Worm (Caenorhabditis elegans) whole organism, L3 larva: ENCODE results near the gene acs-21.

ENCODE experiments used
- R02D3.7 ChIP-seq: fragments of 150-350 bp; optimal IDR thresholded peaks from 2 replicates; lab custom pipeline; 2014; ENCODE audit warnings: missing biosample characterization, missing genetic modification characterization
- ZK546.5 ChIP-seq: sonication (generic microtip); optimal IDR thresholded peaks from 2 replicates; lab custom pipeline; 2017; ENCODE audit warnings: missing biosample characterization, missing genetic modification characterization
- aly-2 ChIP-seq: fragments of 150-350 bp; optimal IDR thresholded peaks from 2 replicates; lab custom pipeline; 2014; ENCODE audit warnings: missing biosample characterization, missing genetic modification characterization
- ceh-28 ChIP-seq: fragments of 150-350 bp; optimal IDR thresholded peaks from 2 replicates; lab custom pipeline; 2014; ENCODE audit warnings: missing biosample characterization, missing genetic modification reagents, missing genetic modification characterization
- ceh-82 ChIP-seq: fragments of 150-350 bp; optimal IDR thresholded peaks from 2 replicates; lab custom pipeline; 2014; ENCODE audit warnings: missing biosample characterization, missing genetic modification characterization
- ceh-9 ChIP-seq: sonication (generic microtip); optimal IDR thresholded peaks from 2 replicates; lab custom pipeline; 2018; ENCODE audit warnings: missing biosample characterization, missing genetic modification characterization
- daf-12 ChIP-seq: fragments of 150-350 bp; optimal IDR thresholded peaks from 2 replicates; lab custom pipeline; 2014; ENCODE audit warnings: missing biosample characterization, missing genetic modification reagents, missing genetic modification characterization
- egl-5 ChIP-seq: fragments of 150-350 bp; optimal IDR thresholded peaks from 2 replicates; lab custom pipeline; 2017; ENCODE audit warnings: missing biosample characterization, missing genetic modification reagents, missing genetic modification characterization, inconsistent platforms
- elt-1 ChIP-seq: fragments of 150-350 bp; optimal IDR thresholded peaks from 2 replicates; lab custom pipeline; 2014; ENCODE audit warnings: missing biosample characterization, missing genetic modification characterization
- elt-2 ChIP-seq: sonication (generic microtip); optimal IDR thresholded peaks from 2 replicates; lab custom pipeline; 2016; ENCODE audit warnings: missing genetic modification reagents, mild to moderate bottlenecking, missing genetic modification characterization, missing compliant biosample characterization
- elt-3 ChIP-seq, 3 experiments: fragments of 150-350 bp in 1 of 3; sonication (generic microtip) in 2 of 3; optimal IDR thresholded peaks; 2 replicates in 2 of 3; 4 replicates in 1 of 3; lab custom pipeline; 2014 to 2017; ENCODE audit warnings: missing biosample characterization in 3 of 3, missing genetic modification characterization in 3 of 3
- eor-1 ChIP-seq, 2 experiments: fragments of 150-350 bp; optimal IDR thresholded peaks; 2 replicates each; lab custom pipeline; 2014 to 2018; ENCODE audit warnings: missing biosample characterization in 2 of 2, missing genetic modification characterization in 2 of 2
- fkh-10 ChIP-seq: sonication (generic microtip); optimal IDR thresholded peaks from 2 replicates; lab custom pipeline; 2017; ENCODE audit warnings: missing biosample characterization, missing genetic modification reagents, missing genetic modification characterization
- fkh-2 ChIP-seq: fragments of 150-350 bp; optimal IDR thresholded peaks from 2 replicates; lab custom pipeline; 2014; ENCODE audit warnings: missing biosample characterization, missing genetic modification reagents, missing genetic modification characterization
- fos-1 ChIP-seq: fragments of 150-350 bp; optimal IDR thresholded peaks from 2 replicates; lab custom pipeline; 2014; ENCODE audit warnings: missing biosample characterization, missing genetic modification characterization
- hmg-11 ChIP-seq: sonication (generic microtip); optimal IDR thresholded peaks from 2 replicates; lab custom pipeline; 2016; ENCODE audit warnings: missing genetic modification characterization, missing compliant biosample characterization
- jun-1 ChIP-seq: fragments of 150-350 bp; optimal IDR thresholded peaks from 2 replicates; lab custom pipeline; 2014; ENCODE audit warnings: missing biosample characterization, missing genetic modification reagents, missing genetic modification characterization
- lin-15B ChIP-seq: fragments of 150-350 bp; optimal IDR thresholded peaks from 2 replicates; lab custom pipeline; 2014; ENCODE audit warnings: missing biosample characterization, missing genetic modification characterization
- mdl-1 ChIP-seq: fragments of 150-350 bp; optimal IDR thresholded peaks from 2 replicates; lab custom pipeline; 2014; ENCODE audit warnings: missing biosample characterization, missing genetic modification characterization
- mml-1 ChIP-seq: fragments of 150-350 bp; sonication (generic microtip); optimal IDR thresholded peaks from 3 replicates; lab custom pipeline; 2014; ENCODE audit warnings: missing biosample characterization, missing genetic modification characterization
- nfya-1 ChIP-seq: sonication (generic microtip); optimal IDR thresholded peaks from 2 replicates; lab custom pipeline; 2017; ENCODE audit warnings: missing genetic modification characterization, mild to moderate bottlenecking, missing compliant biosample characterization, antibody characterized with exemption, moderate library complexity; ENCODE audit not compliant: insufficient read depth
- nhr-12 ChIP-seq: fragments of 150-350 bp; optimal IDR thresholded peaks from 2 replicates; lab custom pipeline; 2014; ENCODE audit warnings: missing biosample characterization, missing genetic modification characterization
- nhr-23 ChIP-seq: fragments of 150-350 bp; optimal IDR thresholded peaks from 2 replicates; lab custom pipeline; 2014; ENCODE audit warnings: missing biosample characterization, missing genetic modification reagents, missing genetic modification characterization
- nhr-25 ChIP-seq: sonication (generic microtip); optimal IDR thresholded peaks from 2 replicates; lab custom pipeline; 2017; ENCODE audit warnings: missing biosample characterization, missing genetic modification characterization
- nhr-28 ChIP-seq: fragments of 150-350 bp; optimal IDR thresholded peaks from 2 replicates; lab custom pipeline; 2014; ENCODE audit warnings: missing biosample characterization, missing genetic modification characterization
- nhr-43 ChIP-seq: sonication (generic microtip); optimal IDR thresholded peaks from 2 replicates; lab custom pipeline; 2016; ENCODE audit warnings: mild to moderate bottlenecking, missing genetic modification characterization, missing compliant biosample characterization; ENCODE audit not compliant: poor library complexity, severe bottlenecking
- nhr-67 ChIP-seq: fragments of 150-350 bp; optimal IDR thresholded peaks from 2 replicates; lab custom pipeline; 2014; ENCODE audit warnings: missing biosample characterization, missing genetic modification characterization
- nhr-76 ChIP-seq: fragments of 150-350 bp; sonication (generic microtip); optimal IDR thresholded peaks from 5 replicates; lab custom pipeline; 2014; ENCODE audit warnings: missing biosample characterization, missing genetic modification characterization
- nhr-77 ChIP-seq: fragments of 150-350 bp; optimal IDR thresholded peaks from 2 replicates; lab custom pipeline; 2014; ENCODE audit warnings: missing biosample characterization, missing genetic modification characterization
- pqm-1 ChIP-seq: fragments of 150-350 bp; optimal IDR thresholded peaks from 2 replicates; lab custom pipeline; 2017; ENCODE audit warnings: missing biosample characterization, missing genetic modification characterization, inconsistent platforms
- skn-1 ChIP-seq: fragments of 150-350 bp; optimal IDR thresholded peaks from 2 replicates; lab custom pipeline; 2014; ENCODE audit warnings: missing biosample characterization, missing genetic modification characterization
- snpc-4 ChIP-seq: fragments of 150-350 bp; optimal IDR thresholded peaks from 2 replicates; lab custom pipeline; 2014; ENCODE audit warnings: missing biosample characterization, missing genetic modification characterization
- unc-39 ChIP-seq: sonication (generic microtip); optimal IDR thresholded peaks from 4 replicates; lab custom pipeline; 2017; ENCODE audit warnings: missing biosample characterization, missing genetic modification characterization
- ztf-4 ChIP-seq: fragments of 150-350 bp; optimal IDR thresholded peaks from 2 replicates; lab custom pipeline; 2014; ENCODE audit warnings: missing biosample characterization, missing genetic modification characterization

The acs-21 gene

DNA sequence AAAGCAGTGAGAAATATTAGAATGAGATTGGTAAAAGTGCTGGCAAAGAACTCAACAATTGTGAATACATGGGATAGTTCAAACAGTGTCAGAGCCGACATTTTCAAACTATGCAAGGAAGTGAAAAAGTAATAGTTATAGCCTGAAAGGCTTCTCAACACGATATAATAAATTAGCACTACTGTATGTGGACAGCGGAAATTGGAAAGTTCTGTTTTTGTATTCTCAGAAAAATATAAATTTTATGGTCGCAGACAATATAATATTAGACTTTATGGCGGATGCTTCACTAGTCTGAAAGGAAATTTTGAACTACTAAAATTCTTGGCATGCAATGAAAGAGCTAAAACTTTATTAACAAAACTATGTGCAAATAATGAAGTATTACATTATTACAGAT lies 16.9 kb downstream of the acs-21 start, which contains the start of gene str-69:
Gene str-69, minus strand, starts transcription at position 101 of the 400 bp plus-strand sequence.
- TF ChIP-seq R02D3.7 (tag; lab: Kevin White, UChicago) (no peak), mml-1 (tag; lab: Kevin White, UChicago) (no peak), daf-12 (no peak), ceh-9 (tag; lab: Kevin White, UChicago) (no peak), nhr-43 (tag; lab: Kevin White, UChicago) (no peak), nhr-23 (tag; lab: Kevin White, UChicago) (no peak)

DNA sequence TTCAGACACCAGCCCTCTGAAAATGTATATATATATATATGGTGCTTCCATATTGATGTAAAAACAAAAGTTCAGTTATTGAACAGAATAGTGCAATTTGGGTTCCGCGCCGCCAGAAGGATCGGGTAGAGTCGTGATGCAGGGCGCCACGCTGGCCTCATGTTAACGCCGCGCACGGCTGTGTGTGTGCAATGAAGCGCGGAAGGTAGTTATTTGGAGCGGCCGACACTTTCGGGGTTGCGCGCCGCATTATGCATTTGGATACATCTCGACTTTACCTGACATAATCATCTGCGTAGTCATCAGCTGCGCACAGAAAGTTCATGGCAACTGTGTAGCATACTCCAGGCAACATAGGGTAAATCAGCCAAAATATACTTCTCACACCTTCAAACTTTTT lies 17.9 kb downstream of the acs-21 start:
- TF ChIP-seq R02D3.7 (tag; lab: Kevin White, UChicago) = no peak
- no peak for TF ChIP-seq fkh-10 (GFP tag; lab: Kevin White, UChicago)
- no peak for TF ChIP-seq egl-5
- no peak for TF ChIP-seq eor-1 (tag; optimal IDR thresholded peaks at IDR 0.05; lab: Kevin White, UChicago)
- no peak for TF ChIP-seq fkh-2
- TF ChIP-seq nhr-67 = no peak
- no peak for TF ChIP-seq ceh-9 (tag; lab: Kevin White, UChicago)
- no peak for TF ChIP-seq unc-39 (tag; lab: Kevin White, UChicago)
- no peak for TF ChIP-seq nhr-76
- no peak for TF ChIP-seq skn-1 (tag; lab: Kevin White, UChicago)
- TF ChIP-seq nhr-28 = no peak
- TF ChIP-seq snpc-4 (tag; lab: Kevin White, UChicago) = no peak
- no peak for TF ChIP-seq nhr-25 (tag; lab: Kevin White, UChicago)
- no peak for TF ChIP-seq mml-1 (tag; lab: Kevin White, UChicago)
- TF ChIP-seq hmg-11 (tag; lab: Kevin White, UChicago) = no peak
- no peak for TF ChIP-seq fos-1 (tag; lab: Kevin White, UChicago)
- no peak for TF ChIP-seq ZK546.5 (tag; lab: Kevin White, UChicago)
- TF ChIP-seq elt-3 (tag; optimal IDR thresholded peaks at IDR 0.05; lab: Kevin White, UChicago) = no peak
- TF ChIP-seq, all 47 proteins: peak for 0

DNA sequence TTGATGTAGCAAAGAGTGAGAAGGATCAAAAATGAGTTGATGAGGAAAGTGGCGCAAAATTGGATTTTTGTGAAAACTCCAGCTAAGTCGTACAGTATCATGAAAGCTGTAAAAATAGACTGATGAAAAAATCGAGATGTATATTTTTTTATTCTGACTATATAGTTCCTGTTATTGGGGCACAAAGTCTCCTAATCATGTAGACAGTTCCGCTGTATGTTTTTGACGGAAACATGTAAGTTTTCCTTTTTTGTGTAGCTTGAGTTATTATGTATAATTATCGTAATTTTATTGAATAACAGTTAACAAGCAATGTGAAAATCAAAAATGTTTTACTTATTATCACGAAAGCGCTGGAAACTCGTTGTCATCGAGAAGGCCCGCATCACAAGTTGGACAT lies 18.6 kb downstream of the acs-21 start, which contains the start of gene str-68:
Gene str-68, minus strand, starts transcription at position 101 of the 400 bp plus-strand sequence.
- TF ChIP-seq lin-15B (tag; lab: Kevin White, UChicago) (no peak), R02D3.7 (tag; lab: Kevin White, UChicago) (no peak), nhr-25 (tag; lab: Kevin White, UChicago) (no peak), elt-3 (tag; optimal IDR thresholded peaks at IDR 0.05; lab: Kevin White, UChicago) (no peak), skn-1 (tag; lab: Kevin White, UChicago) (no peak), hmg-11 (tag; lab: Kevin White, UChicago) (no peak), nhr-28 (no peak), eor-1 (tag; optimal IDR thresholded peaks at IDR 0.05; lab: Kevin White, UChicago) (no peak), ztf-4 (no peak), ceh-28 (tag; lab: Kevin White, UChicago) (no peak), nhr-67 (no peak), pqm-1 (tag; lab: Kevin White, UChicago) (no peak), mdl-1 (tag; lab: Kevin White, UChicago) (no peak), fkh-2 (no peak), ceh-9 (tag; lab: Kevin White, UChicago) (no peak), ZK546.5 (tag; lab: Kevin White, UChicago) (no peak), ceh-82 (tag; lab: Kevin White, UChicago) (no peak)
- TF ChIP-seq, all 47 proteins: peak for 0

DNA sequence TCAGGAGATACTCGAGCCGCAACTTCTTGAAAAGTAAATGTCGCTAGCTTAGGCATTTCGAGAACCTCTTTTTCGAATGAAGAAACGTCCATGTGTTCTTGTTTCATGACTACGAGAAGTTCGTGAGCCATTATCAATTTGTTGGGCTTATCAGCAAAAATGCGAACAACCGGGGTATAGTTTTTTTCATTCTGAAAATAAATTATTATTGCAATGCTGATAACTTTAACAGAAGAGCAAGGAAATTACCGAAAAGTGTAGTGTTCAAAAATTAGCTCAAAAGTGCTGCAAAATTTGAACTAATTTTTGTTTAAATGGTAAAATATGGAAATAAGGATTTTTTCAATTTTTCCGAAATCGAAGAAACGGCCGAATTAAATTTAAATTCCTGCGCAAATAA lies 23.3 kb downstream of the acs-21 start:
- peak; percentile 17 for TF ChIP-seq elt-2 (tag; lab: Kevin White, UChicago)
- no peak for TF ChIP-seq daf-12
- TF ChIP-seq nhr-12 (tag; lab: Kevin White, UChicago) = no peak
- TF ChIP-seq fos-1 (tag; lab: Kevin White, UChicago) = no peak
- no peak for TF ChIP-seq jun-1 (tag; lab: Kevin White, UChicago)

DNA sequence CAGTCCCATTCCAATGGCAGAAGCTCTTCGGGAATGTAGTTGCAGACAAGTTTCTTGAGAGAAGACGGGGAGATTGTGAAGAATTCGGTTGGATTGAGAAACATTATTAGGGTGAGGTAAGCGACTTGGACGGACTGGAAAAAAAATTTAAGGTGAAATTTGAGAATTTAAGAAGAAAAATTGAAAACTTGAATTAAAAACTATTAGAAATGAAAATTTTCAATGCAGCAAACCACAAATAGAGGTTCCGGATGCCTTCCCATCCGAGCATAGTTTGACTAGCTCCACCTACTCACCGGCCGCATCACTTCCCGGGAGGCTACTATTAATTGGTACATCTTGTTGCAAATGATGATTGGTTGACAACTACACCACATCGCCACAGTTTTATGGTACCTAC lies 24.9 kb downstream of the acs-21 start, which contains the start of gene Y73C8C.8:
Gene Y73C8C.8, minus strand, starts transcription at position 101 of the 400 bp plus-strand sequence.
- TF ChIP-seq nhr-28 (no peak), aly-2 (tag; lab: Kevin White, UChicago) (no peak), nhr-77 (tag; lab: Kevin White, UChicago) (no peak), nfya-1 (no peak), daf-12 (no peak), ceh-82 (tag; lab: Kevin White, UChicago) (no peak), elt-1 (tag; lab: Kevin White, UChicago) (no peak), ceh-9 (tag; lab: Kevin White, UChicago) (no peak), nhr-25 (tag; lab: Kevin White, UChicago) (no peak)
